Worm (Caenorhabditis elegans): Measurements from ENCODE around the gene T05H4.3.

- TF ChIP-seq sdc-2 (tag; optimal IDR thresholded peaks at IDR 0.05) (no peak), ama-1 (optimal IDR thresholded peaks at IDR 0.05) (no peak), ceh-24 (tag; optimal IDR thresholded peaks at IDR 0.05) (no peak), madf-2 (tag; optimal IDR thresholded peaks at IDR 0.05) (no peak), pag-3 (tag; optimal IDR thresholded peaks at IDR 0.05; ENCODE audit: borderline replicate concordance) (no peak), syd-9 (tag; optimal IDR thresholded peaks at IDR 0.05) (no peak)
Observed at ce11 chrV:6458302-6458998, 16.3 kb downstream of the T05H4.3 start.

All from whole organism, late embryonic.